Fruit fly (Drosophila melanogaster): ENCODE data around the gene CG5391.

CG5391 gene

dm6 chr3R:22358810-22359209, 24.9 kb upstream of the CG5391 start (continued):
- TF ChIP-seq trem (tag; optimal IDR thresholded peaks at IDR 0.05) (peak; percentile 52), CG12299 (tag; optimal IDR thresholded peaks at IDR 0.05) (no peak), nau (GFP tag; optimal IDR thresholded peaks at IDR 0.05) (peak; percentile 86), CG33213 (GFP tag; optimal IDR thresholded peaks at IDR 0.05) (peak; percentile 51), Doc3 (GFP tag; IDR thresholded peaks at IDR 0.05; ENCODE audit: partially characterized antibody) (no peak), CG16779 (GFP tag; IDR thresholded peaks at IDR 0.05) (no peak), Hr3 (GFP tag; optimal IDR thresholded peaks at IDR 0.05) (peak; percentile 55), hth (optimal IDR thresholded peaks at IDR 0.05) (no peak), CG13775 (GFP tag; optimal IDR thresholded peaks at IDR 0.05) (peak; percentile 44), tgo (GFP tag; IDR thresholded peaks at IDR 0.05) (peak; percentile 75), CG3838 (GFP tag; optimal IDR thresholded peaks at IDR 0.05) (peak; percentile 53), E2f2 (GFP tag; IDR thresholded peaks at IDR 0.05) (peak; percentile 54; the same call in 1 of the 2 replicates), CG18011 (GFP tag; optimal IDR thresholded peaks at IDR 0.05) (no peak), CG7786 (GFP tag; optimal IDR thresholded peaks at IDR 0.05) (peak; percentile 28), CG8281 (tag; optimal IDR thresholded peaks at IDR 0.05) (peak; percentile 54), sqz (GFP tag; optimal IDR thresholded peaks at IDR 0.05) (peak; percentile 36), CG11093 (GFP tag; IDR thresholded peaks at IDR 0.05) (peak; percentile 54; the same call in 2 of the 3 replicates), CG12219 (GFP tag; optimal IDR thresholded peaks at IDR 0.05) (peak; percentile 44), slp2 (GFP tag; optimal IDR thresholded peaks at IDR 0.05) (no peak), mirr (GFP tag; optimal IDR thresholded peaks at IDR 0.05) (no peak), H15 (GFP tag; IDR thresholded peaks at IDR 0.05) (no peak), vfl (GFP tag; optimal IDR thresholded peaks at IDR 0.05) (no peak), CG10654 (GFP tag; optimal IDR thresholded peaks at IDR 0.05) (peak; percentile 57), ab (GFP tag; optimal IDR thresholded peaks at IDR 0.05) (no peak), chm (GFP tag; IDR thresholded peaks at IDR 0.05) (peak; percentile 77), CG4707 (GFP tag; optimal IDR thresholded peaks at IDR 0.05) (peak; percentile 67), CG2116 (GFP tag; optimal IDR thresholded peaks at IDR 0.05) (peak; percentile 46), CG12236 (GFP tag; optimal IDR thresholded peaks at IDR 0.05) (peak; percentile 66), unpg (GFP tag; optimal IDR thresholded peaks at IDR 0.05) (peak; percentile 69), ttk (GFP tag; IDR thresholded peaks at IDR 0.05) (peak; percentile 72), Usf (GFP tag; optimal IDR thresholded peaks at IDR 0.05) (no peak), CG1832 (GFP tag; optimal IDR thresholded peaks at IDR 0.05) (no peak), dmrt99B (tag; optimal IDR thresholded peaks at IDR 0.05) (peak; percentile 62), Ets97D (GFP tag; optimal IDR thresholded peaks at IDR 0.05) (no peak), CG34224 (GFP tag; IDR thresholded peaks at IDR 0.05; ENCODE audit: partially characterized antibody) (no peak), Jarid2 (GFP tag; optimal IDR thresholded peaks at IDR 0.05) (peak; percentile 32), CG18619 (GFP tag; optimal IDR thresholded peaks at IDR 0.05) (peak; percentile 58), CG14710 (tag; optimal IDR thresholded peaks at IDR 0.05) (peak; percentile 87), bab2 (GFP tag; optimal IDR thresholded peaks at IDR 0.05) (peak; percentile 70), her (GFP tag; optimal IDR thresholded peaks at IDR 0.05) (no peak), pan (optimal IDR thresholded peaks at IDR 0.05) (no peak), pan (GFP tag; optimal IDR thresholded peaks at IDR 0.05 in 1 of 2, IDR thresholded peaks at IDR 0.05 in 1 of 2) (peak in 1 of 2 experiments; percentile 85), YL-1 (GFP tag; optimal IDR thresholded peaks at IDR 0.05) (peak; percentile 32), org-1 (GFP tag; optimal IDR thresholded peaks at IDR 0.05) (peak; percentile 69), Doc2 (GFP tag; IDR thresholded peaks at IDR 0.05) (0 out of 2 replicates have a peak, but pooled peaks have one; percentile 12), CG9609 (GFP tag; optimal IDR thresholded peaks at IDR 0.05) (peak; percentile 23), peb (GFP tag; IDR thresholded peaks at IDR 0.05) (peak; percentile 44; the same call in 1 of the 2 replicates), Dll (GFP tag; IDR thresholded peaks at IDR 0.05; ENCODE audit: partially characterized antibody) (no peak), NfI (GFP tag; optimal IDR thresholded peaks at IDR 0.05) (peak; percentile 53), CG7745 (tag; optimal IDR thresholded peaks at IDR 0.05) (peak; percentile 60), CG8765 (GFP tag; IDR thresholded peaks at IDR 0.05) (no peak), CG31441 (GFP tag; IDR thresholded peaks at IDR 0.05) (peak; percentile 85)

Data from whole organism, embryonic.